Fruit fly (Drosophila melanogaster) whole organism, wandering third instar larva: ENCODE measurements around the gene Rim2.
A peak's percentile ranks its signal among the peaks of the same experiment; 100 is the strongest.

Experiments used
- Abd-B ChIP-seq: fragments of >200 bp; optimal IDR thresholded peaks from 2 replicates; lab custom pipeline; 2017; ENCODE audit warnings: missing biosample characterization, missing genetic modification characterization
- CG32264 ChIP-seq: fragments of 200-800 bp; sonication (Bioruptor generic); optimal IDR thresholded peaks from 2 replicates; lab custom pipeline; 2016; ENCODE audit warnings: missing biosample characterization, missing genetic modification characterization
- CG9705 ChIP-seq: fragments of 200-800 bp; sonication (Bioruptor generic); optimal IDR thresholded peaks from 2 replicates; lab custom pipeline; 2018; ENCODE audit warnings: missing biosample characterization, mild to moderate bottlenecking, missing genetic modification characterization
- CrebA ChIP-seq: fragments of 200-800 bp; sonication (Bioruptor generic); optimal IDR thresholded peaks from 2 replicates; lab custom pipeline; 2016; ENCODE audit warnings: missing biosample characterization, mild to moderate bottlenecking, missing genetic modification characterization, borderline replicate concordance
- Dfd ChIP-seq: fragments of >200 bp; optimal IDR thresholded peaks from 2 replicates; lab custom pipeline; 2017; ENCODE audit warnings: missing biosample characterization, missing genetic modification characterization
- Dif ChIP-seq: fragments of 200-275, 200-300 bp; sonication (Bioruptor generic); optimal IDR thresholded peaks from 2 replicates; lab custom pipeline; 2018; ENCODE audit warnings: missing biosample characterization, missing genetic modification characterization; ENCODE audit not compliant: partially characterized antibody
- GATAd ChIP-seq: sonication (Bioruptor generic); optimal IDR thresholded peaks from 2 replicates; lab custom pipeline; 2016; ENCODE audit warnings: missing biosample characterization, missing genetic modification characterization
- HLH106 ChIP-seq: fragments of 200-800 bp; optimal IDR thresholded peaks from 3 replicates; lab custom pipeline; 2019; ENCODE audit warnings: missing biosample characterization, mild to moderate bottlenecking, missing genetic modification characterization, moderate library complexity
- Hr78 ChIP-seq: fragments of >200 bp; optimal IDR thresholded peaks from 2 replicates; lab custom pipeline; 2017; ENCODE audit warnings: missing biosample characterization, missing genetic modification characterization
- Hr83 ChIP-seq: fragments of 200-300 bp; sonication (Bioruptor generic); optimal IDR thresholded peaks from 2 replicates; lab custom pipeline; 2016; ENCODE audit warnings: missing biosample characterization, mild to moderate bottlenecking, missing genetic modification characterization, moderate library complexity; ENCODE audit not compliant: poor library complexity, severe bottlenecking
- Jra ChIP-seq: sonication (Bioruptor generic); optimal IDR thresholded peaks from 2 replicates; lab custom pipeline; 2016; ENCODE audit warnings: missing biosample characterization, missing genetic modification characterization
- Mio ChIP-seq: sonication (Bioruptor generic); optimal IDR thresholded peaks from 2 replicates; lab custom pipeline; 2016; ENCODE audit warnings: missing biosample characterization, missing genetic modification characterization
- Myc ChIP-seq: fragments of >200 bp; optimal IDR thresholded peaks from 2 replicates; lab custom pipeline; 2017
- Rel ChIP-seq, 2 experiments: fragments of 200-800 bp; sonication (Bioruptor generic) in 1 of 2; optimal IDR thresholded peaks; 2 replicates in 1 of 2; 3 replicates in 1 of 2; lab custom pipeline; 2016 to 2019; ENCODE audit warnings: mild to moderate bottlenecking in 2 of 2, missing biosample characterization in 2 of 2, missing genetic modification characterization in 2 of 2, moderate library complexity in 1 of 2
- Sp1 ChIP-seq: fragments of 200-800 bp; sonication (Bioruptor generic); optimal IDR thresholded peaks from 3 replicates; lab custom pipeline; 2019; ENCODE audit warnings: missing biosample characterization, mild to moderate bottlenecking, missing genetic modification characterization, moderate library complexity
- Vsx2 ChIP-seq: fragments of 200-300, 225-300 bp; sonication (Bioruptor generic); optimal IDR thresholded peaks from 2 replicates; lab custom pipeline; 2018; ENCODE audit warnings: missing biosample characterization, missing genetic modification characterization; ENCODE audit not compliant: partially characterized antibody
- br ChIP-seq: fragments of 200-800 bp; sonication (Bioruptor generic); optimal IDR thresholded peaks from 2 replicates; lab custom pipeline; 2016; ENCODE audit warnings: missing biosample characterization, missing genetic modification characterization
- brk ChIP-seq: fragments of 200-800 bp; sonication (Bioruptor generic); optimal IDR thresholded peaks from 2 replicates; lab custom pipeline; 2016; ENCODE audit warnings: missing biosample characterization, mild to moderate bottlenecking, missing genetic modification characterization
- dl ChIP-seq, 2 experiments: fragments of 175-275, 200-275 bp in 1 of 2; fragments of 200-275 bp in 1 of 2; sonication (Bioruptor generic); optimal IDR thresholded peaks; lab custom pipeline; 2018; ENCODE audit warnings: mild to moderate bottlenecking in 2 of 2, missing biosample characterization in 2 of 2, missing genetic modification characterization in 2 of 2, moderate library complexity in 2 of 2; ENCODE audit not compliant: partially characterized antibody in 2 of 2, insufficient read depth in 1 of 2
- dmrt93B ChIP-seq: fragments of 200-800 bp; sonication (Bioruptor generic); optimal IDR thresholded peaks from 2 replicates; lab custom pipeline; 2018; ENCODE audit warnings: missing biosample characterization, mild to moderate bottlenecking, missing genetic modification characterization
- foxo ChIP-seq, 2 experiments: fragments of 200-800 bp; sonication (Bioruptor generic); optimal IDR thresholded peaks; 2 replicates in 1 of 2; 3 replicates in 1 of 2; lab custom pipeline; 2016 to 2017; ENCODE audit warnings: missing biosample characterization in 2 of 2, missing genetic modification characterization in 2 of 2
- h ChIP-seq: fragments of 200-800 bp; sonication (Bioruptor generic); optimal IDR thresholded peaks from 3 replicates; lab custom pipeline; 2016; ENCODE audit warnings: missing biosample characterization, mild to moderate bottlenecking, missing genetic modification characterization
- jim ChIP-seq: fragments of 175-275, 200-325 bp; sonication (Bioruptor generic); optimal IDR thresholded peaks from 2 replicates; lab custom pipeline; 2016; ENCODE audit warnings: missing biosample characterization, mild to moderate bottlenecking, missing genetic modification characterization
- lola ChIP-seq: fragments of >200 bp; optimal IDR thresholded peaks from 2 replicates; lab custom pipeline; 2017; ENCODE audit warnings: missing biosample characterization, missing genetic modification characterization
- pan ChIP-seq: fragments of >200 bp; optimal IDR thresholded peaks from 2 replicates; lab custom pipeline; 2017
- rgr ChIP-seq: fragments of 200-800 bp; sonication (Bioruptor generic); optimal IDR thresholded peaks from 3 replicates; lab custom pipeline; 2016; ENCODE audit warnings: missing biosample characterization, mild to moderate bottlenecking, missing genetic modification characterization
- sage ChIP-seq: fragments of 200-800 bp; sonication (Bioruptor generic); optimal IDR thresholded peaks from 2 replicates; lab custom pipeline; 2016; ENCODE audit warnings: missing biosample characterization, mild to moderate bottlenecking, missing genetic modification characterization
- sv ChIP-seq: fragments of 200-800 bp; sonication (Bioruptor generic); optimal IDR thresholded peaks from 3 replicates; lab custom pipeline; 2016; ENCODE audit warnings: missing biosample characterization, missing genetic modification characterization
- usp ChIP-seq: fragments of >200 bp; optimal IDR thresholded peaks from 2 replicates; lab custom pipeline; 2017; ENCODE audit warnings: missing biosample characterization, missing genetic modification characterization
- woc ChIP-seq: sonication (Bioruptor generic); optimal IDR thresholded peaks from 2 replicates; lab custom pipeline; 2016; ENCODE audit warnings: missing biosample characterization, mild to moderate bottlenecking, missing genetic modification characterization

The Rim2 gene

DNA sequence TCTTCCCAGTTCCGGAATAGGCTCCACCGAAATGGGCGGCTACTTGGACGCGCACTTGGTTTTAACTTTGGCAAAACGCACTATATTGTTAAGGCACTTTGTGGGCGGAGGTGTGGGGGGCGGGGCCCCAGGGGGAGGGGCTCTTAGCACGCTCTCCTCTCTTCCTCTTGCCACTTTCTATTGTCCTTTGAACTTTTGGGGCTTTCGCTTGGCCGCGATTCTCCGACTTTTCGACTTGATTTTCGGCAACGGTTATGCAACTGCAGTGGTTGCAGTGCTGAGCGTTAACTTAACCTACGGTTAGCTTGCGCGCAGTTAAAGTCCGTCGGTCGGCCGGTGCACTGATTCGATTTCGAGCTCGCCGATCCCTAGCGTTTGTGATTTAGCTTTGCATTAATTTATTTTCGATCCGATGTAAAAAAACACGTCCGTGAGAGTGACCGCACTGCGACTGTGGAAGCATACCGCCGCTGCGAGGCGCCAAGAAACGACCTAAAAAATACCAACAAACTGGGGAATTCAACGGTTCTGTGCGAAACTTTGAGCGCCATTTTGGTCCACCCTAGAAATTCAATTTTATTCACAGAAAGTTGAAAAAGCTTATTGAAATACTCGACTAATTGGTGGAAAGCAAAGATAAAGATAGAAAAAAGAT, at the start of gene Rim2:
TSS of gene Rim2 (minus strand) at position 452 of the 655 bp plus-strand sequence.
- TF ChIP-seq h (GFP tag; lab: Kevin White, UChicago): peak; percentile 17
- peak; percentile 10 for TF ChIP-seq Myc (lab: Kevin White, UChicago)
- no peak for TF ChIP-seq usp (GFP tag; lab: Kevin White, UChicago)
- TF ChIP-seq rgr (GFP tag; lab: Kevin White, UChicago): peak; percentile 45
- TF ChIP-seq foxo (GFP tag; optimal IDR thresholded peaks at IDR 0.05; lab: Kevin White, UChicago): peak in 1 of 2 experiments; percentile 15
- TF ChIP-seq Rel (GFP tag; optimal IDR thresholded peaks at IDR 0.05; lab: Kevin White, UChicago): no peak
- TF ChIP-seq Rel (tag; optimal IDR thresholded peaks at IDR 0.05; lab: Kevin White, UChicago): peak; percentile 87
- no peak for TF ChIP-seq dmrt93B (GFP tag; lab: Kevin White, UChicago)
- TF ChIP-seq HLH106 (tag; lab: Kevin White, UChicago): peak; percentile 16
- peak; percentile 53 for TF ChIP-seq Sp1
- TF ChIP-seq brk: peak; percentile 44
- no peak for TF ChIP-seq br (GFP tag; lab: Kevin White, UChicago)
- TF ChIP-seq, all 38 proteins: peak for 8

dm6 chr2L:1758853-1759252, 34.7 kb upstream of the Rim2 start, which contains the start of gene CG17650:
CG17650 (minus strand) TSS chr2L:1759093.
- TF ChIP-seq Jra (GFP tag; lab: Kevin White, UChicago): no peak
- no peak for TF ChIP-seq pan (lab: Kevin White, UChicago)
- no peak for TF ChIP-seq Abd-B (GFP tag; lab: Kevin White, UChicago)
- TF ChIP-seq Dfd (GFP tag; lab: Kevin White, UChicago): no peak
- no peak for TF ChIP-seq Dif (GFP tag; lab: Kevin White, UChicago)
- no peak for TF ChIP-seq CrebA
- no peak for TF ChIP-seq foxo (GFP tag; optimal IDR thresholded peaks at IDR 0.05; lab: Kevin White, UChicago)
- TF ChIP-seq GATAd (GFP tag; lab: Kevin White, UChicago): no peak
- no peak for TF ChIP-seq Mio (GFP tag; lab: Kevin White, UChicago)
- TF ChIP-seq lola (GFP tag; lab: Kevin White, UChicago): no peak
- no peak for TF ChIP-seq CG32264 (GFP tag; lab: Kevin White, UChicago)
- no peak for TF ChIP-seq usp (GFP tag; lab: Kevin White, UChicago)
- TF ChIP-seq dl (GFP tag; optimal IDR thresholded peaks at IDR 0.05; lab: Kevin White, UChicago; ENCODE audit: insufficient read depth in 1 of 2, partially characterized antibody in 2 of 2): no peak
- TF ChIP-seq Sp1: no peak

- TF ChIP-seq Abd-B (GFP tag; lab: Kevin White, UChicago) (no peak), sage (GFP tag; lab: Kevin White, UChicago) (no peak), Mio (GFP tag; lab: Kevin White, UChicago) (no peak), CrebA (no peak), Hr78 (GFP tag; lab: Kevin White, UChicago) (no peak), Vsx2 (GFP tag; lab: Kevin White, UChicago) (no peak), Rel (GFP tag; optimal IDR thresholded peaks at IDR 0.05; lab: Kevin White, UChicago) (no peak), Rel (tag; optimal IDR thresholded peaks at IDR 0.05; lab: Kevin White, UChicago) (no peak), brk (no peak), h (GFP tag; lab: Kevin White, UChicago) (no peak), br (GFP tag; lab: Kevin White, UChicago) (no peak), Hr83 (GFP tag; lab: Kevin White, UChicago) (no peak), jim (GFP tag; lab: Kevin White, UChicago) (no peak), CG9705 (GFP tag; lab: Kevin White, UChicago) (no peak)
Measured at dm6 chr2L:1756351-1756750, 32.2 kb upstream of the Rim2 start, which contains the start of gene Gr22f. Gr22f (minus strand) TSS chr2L:1756451.

- TF ChIP-seq woc (GFP tag; lab: Kevin White, UChicago) (peak; percentile 32), Myc (lab: Kevin White, UChicago) (peak; percentile 46), sv (no peak), Abd-B (GFP tag; lab: Kevin White, UChicago) (no peak)
Measured at dm6 chr2L:1751953-1752352, 27.8 kb upstream of the Rim2 start, which contains the start of the genes CG17712 and CG17648. CG17712 (minus strand) TSS chr2L:1752122. CG17648 (plus strand) TSS chr2L:1752308.
